Worm (Caenorhabditis elegans) whole organism, L4/young adult: Measurements from ENCODE around the gene klp-6.

Experiments used
- W03F9.2 ChIP-seq: fragments of 150-350 bp; optimal IDR thresholded peaks from 2 replicates; lab custom pipeline; 2014; ENCODE audit warnings: missing biosample characterization, missing genetic modification characterization
- him-1 ChIP-seq: sonication (generic microtip); optimal IDR thresholded peaks from 2 replicates; lab custom pipeline; 2016; ENCODE audit warnings: missing genotype, missing genetic modification reagents, missing genetic modification characterization, missing compliant biosample characterization

DNA sequence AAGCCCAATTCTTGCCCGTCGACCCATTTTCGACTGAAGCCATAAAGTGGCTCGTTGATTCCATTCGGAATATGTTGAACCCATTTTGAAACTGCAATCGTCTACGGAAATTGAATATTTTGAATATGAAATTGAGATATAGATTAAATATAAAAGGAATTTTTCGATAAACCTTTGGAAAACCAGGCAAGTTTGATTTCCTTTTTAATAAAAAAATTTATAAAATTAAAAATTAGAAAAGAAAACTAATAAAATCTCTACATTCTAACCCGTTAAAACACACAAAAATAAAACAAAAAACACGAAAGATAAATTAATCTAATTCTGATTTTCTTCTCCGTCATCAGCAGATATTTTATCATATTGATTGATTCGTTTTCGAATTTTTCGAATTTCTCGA lies 23.8 kb upstream of the klp-6 start, which contains the start of gene R144.12:
- TF ChIP-seq him-1 (tag; lab: Kevin White, UChicago) (no peak), W03F9.2 (tag; lab: Kevin White, UChicago) (no peak)
